Fruit fly (Drosophila melanogaster) whole organism, prepupa: Measurements from ENCODE around the gene Pp1-87B.
"Not testable (repeated sequence)": the region's sequence is repeated elsewhere in the genome, so short reads cannot be mapped to it uniquely, and the experiment has no call there.

ENCODE experiments used
- CG10669 ChIP-seq: fragments of 200-800 bp; sonication (Bioruptor generic); optimal IDR thresholded peaks from 3 replicates; lab custom pipeline; 2018; ENCODE audit warnings: missing biosample characterization, mild to moderate bottlenecking, missing genetic modification characterization, moderate library complexity
- CG32006 ChIP-seq: fragments of 200-800 bp; sonication (Bioruptor generic); optimal IDR thresholded peaks from 3 replicates; lab custom pipeline; 2017; ENCODE audit warnings: missing biosample characterization, mild to moderate bottlenecking, missing genetic modification characterization
- CG6163 ChIP-seq: fragments of 200-800 bp; sonication (Bioruptor generic); IDR thresholded peaks from 3 replicates; pipeline ENCODE4 v1.3.6; 2022; ENCODE audit warnings: missing biosample characterization, missing genetic modification characterization
- CG8119 ChIP-seq: fragments of 200-800 bp; sonication (Bioruptor generic); IDR thresholded peaks from 3 replicates; pipeline ENCODE4 v1.3.6; 2022; ENCODE audit warnings: missing biosample characterization, missing genetic modification characterization
- Gug ChIP-seq: fragments of 200-800 bp; sonication (Bioruptor generic); IDR thresholded peaks from 2 replicates; pipeline ENCODE4 v1.3.6; 2022; ENCODE audit warnings: missing biosample characterization, missing genetic modification characterization
- OdsH ChIP-seq: fragments of 200-800 bp; sonication (Bioruptor generic); optimal IDR thresholded peaks from 3 replicates; lab custom pipeline; 2016; ENCODE audit warnings: missing biosample characterization, missing genetic modification characterization
- cyc ChIP-seq: fragments of 200-800 bp; sonication (Bioruptor generic); optimal IDR thresholded peaks from 3 replicates; lab custom pipeline; 2016; ENCODE audit warnings: missing biosample characterization, missing genetic modification characterization
- fd85E ChIP-seq: fragments of 200-800 bp; sonication (Bioruptor generic); optimal IDR thresholded peaks from 3 replicates; lab custom pipeline; 2016; ENCODE audit warnings: missing biosample characterization, missing genetic modification characterization
- lz ChIP-seq: fragments of 200-800 bp; sonication (Bioruptor generic); optimal IDR thresholded peaks from 3 replicates; lab custom pipeline; 2016; ENCODE audit warnings: missing biosample characterization, missing genetic modification characterization
- ss ChIP-seq, 2 experiments: fragments of 200-800 bp; sonication (Bioruptor generic); optimal IDR thresholded peaks; 2 replicates in 1 of 2; 3 replicates in 1 of 2; lab custom pipeline; 2017 to 2018; ENCODE audit warnings: mild to moderate bottlenecking in 2 of 2, missing biosample characterization in 2 of 2, missing genetic modification characterization in 2 of 2, moderate library complexity in 1 of 2

- TF ChIP-seq ss (GFP tag; optimal IDR thresholded peaks at IDR 0.05; lab: Kevin White, UChicago); CG32006 (GFP tag; lab: Kevin White, UChicago); Gug (GFP tag; lab: Robert Waterston, UW); CG8119 (GFP tag; lab: Robert Waterston, UW); fd85E (GFP tag; lab: Kevin White, UChicago); OdsH; CG6163; cyc (GFP tag; lab: Kevin White, UChicago); CG10669 (GFP tag; lab: Kevin White, UChicago); lz (GFP tag; lab: Kevin White, UChicago): not testable (repeated sequence)
Observed at dm6 chr3R:12465198-12465597, 39.5 kb upstream of the Pp1-87B start, which contains the start of gene CG5608.
